Worm (Caenorhabditis elegans) whole organism, L4 larva: Measurements from ENCODE around the gene C43C3.4.

ENCODE experiments used
- D1046.2 ChIP-seq: fragments of 200-800 bp; sonication (Bioruptor generic); IDR thresholded peaks from 2 replicates; pipeline ENCODE4 v1.3.6; 2022; ENCODE audit warnings: missing genetic modification characterization, missing compliant biosample characterization
- Y48G9A.11 ChIP-seq: fragments of 200-800 bp; sonication (Bioruptor generic); IDR thresholded peaks from 2 replicates; pipeline ENCODE4 v1.3.6; 2022; ENCODE audit warnings: missing genetic modification reagents, missing genetic modification characterization, missing compliant biosample characterization
- Y5F2A.4 ChIP-seq: fragments of 200-800 bp; sonication (Bioruptor generic); optimal IDR thresholded peaks from 2 replicates; lab custom pipeline; 2018; ENCODE audit warnings: mild to moderate bottlenecking, missing genetic modification characterization, missing compliant biosample characterization
- Y75B8A.6 ChIP-seq: fragments of 200-800 bp; sonication (Bioruptor generic); IDR thresholded peaks from 2 replicates; pipeline ENCODE4 v1.3.6; 2022; ENCODE audit warnings: missing genetic modification reagents, missing genetic modification characterization, missing compliant biosample characterization
- ZK337.2 ChIP-seq: fragments of 200-800 bp; sonication (Bioruptor generic); IDR thresholded peaks from 2 replicates; pipeline ENCODE4 v1.3.6; 2022; ENCODE audit warnings: missing genetic modification reagents, missing genetic modification characterization, missing compliant biosample characterization
- aha-1 ChIP-seq: fragments of 150-350 bp; peaks from one replicate; lab custom pipeline; 2014; ENCODE audit warnings: missing biosample characterization, missing genetic modification characterization
- ama-1 ChIP-seq: fragments of 150-350 bp; optimal IDR thresholded peaks from 2 replicates; lab custom pipeline; 2014; ENCODE audit warnings: inconsistent platforms, mixed read lengths
- arid-1 ChIP-seq: fragments of 200-800 bp; sonication (Bioruptor generic); conservative IDR thresholded peaks from 2 replicates; pipeline ENCODE4 v1.3.6; 2022; ENCODE audit warnings: missing genetic modification reagents, missing genetic modification characterization, missing compliant biosample characterization
- ceh-20 ChIP-seq: fragments of 200-800 bp; sonication (Bioruptor generic); IDR thresholded peaks from 2 replicates; pipeline ENCODE4 v1.3.6; 2022; ENCODE audit warnings: missing genetic modification reagents, missing genetic modification characterization, missing compliant biosample characterization
- ces-1 ChIP-seq: fragments of 150-350 bp; sonication (generic microtip); optimal IDR thresholded peaks from 4 replicates; lab custom pipeline; 2014; ENCODE audit warnings: missing biosample characterization, missing genetic modification reagents, missing genetic modification characterization
- ctbp-1 ChIP-seq: fragments of 200-800 bp; sonication (Bioruptor generic); IDR thresholded peaks from 2 replicates; pipeline ENCODE4 v1.3.6; 2022; ENCODE audit warnings: missing genetic modification reagents, missing genetic modification characterization, missing compliant biosample characterization
- daf-16 ChIP-seq, 3 experiments: sonication (generic microtip); optimal IDR thresholded peaks; 2 replicates each; lab custom pipeline; 2016 to 2017; ENCODE audit warnings: missing genetic modification characterization in 3 of 3, missing genetic modification reagents in 3 of 3, mild to moderate bottlenecking in 2 of 3, missing compliant biosample characterization in 2 of 3, missing biosample characterization in 1 of 3, moderate library complexity in 1 of 3
- daf-8 ChIP-seq: fragments of 200-800 bp; sonication (Bioruptor generic); IDR thresholded peaks from 2 replicates; pipeline ENCODE4 v1.3.6; 2022; ENCODE audit warnings: missing genetic modification characterization, missing compliant biosample characterization
- dmd-6 ChIP-seq: fragments of 200-800 bp; sonication (Bioruptor generic); IDR thresholded peaks from 2 replicates; pipeline ENCODE4 v1.3.6; 2022; ENCODE audit warnings: missing genetic modification reagents, missing genetic modification characterization, missing compliant biosample characterization
- dmd-9 ChIP-seq: fragments of 200-800 bp; sonication (Bioruptor generic); IDR thresholded peaks from 2 replicates; pipeline ENCODE4 v1.3.6; 2022; ENCODE audit warnings: missing genetic modification reagents, missing genetic modification characterization, missing compliant biosample characterization
- fkh-10 ChIP-seq: fragments of 150-350 bp; optimal IDR thresholded peaks from 2 replicates; lab custom pipeline; 2014; ENCODE audit warnings: missing biosample characterization, missing genetic modification reagents, missing genetic modification characterization
- hlh-11 ChIP-seq: fragments of 200-800 bp; sonication (Bioruptor generic); optimal IDR thresholded peaks from 2 replicates; lab custom pipeline; 2018; ENCODE audit warnings: mild to moderate bottlenecking, missing genetic modification characterization, missing compliant biosample characterization
- hlh-30 ChIP-seq: sonication (generic microtip); optimal IDR thresholded peaks from 2 replicates; lab custom pipeline; 2017; ENCODE audit warnings: antibody characterized with exemption, mild to moderate bottlenecking, missing genetic modification characterization, missing compliant biosample characterization; ENCODE audit not compliant: insufficient read depth
- hmg-1.1 ChIP-seq: fragments of 200-800 bp; sonication (Bioruptor generic); IDR thresholded peaks from 2 replicates; pipeline ENCODE4 v1.3.6; 2022; ENCODE audit warnings: missing genetic modification reagents, missing genetic modification characterization, missing compliant biosample characterization
- lin-13 ChIP-seq: fragments of 150-350 bp; optimal IDR thresholded peaks from 2 replicates; lab custom pipeline; 2014; ENCODE audit warnings: missing biosample characterization, missing genetic modification reagents, missing genetic modification characterization
- madf-9 ChIP-seq: fragments of 200-800 bp; sonication (Bioruptor generic); conservative IDR thresholded peaks from 2 replicates; pipeline ENCODE4 v1.3.6; 2022; ENCODE audit warnings: missing genetic modification reagents, missing genetic modification characterization, missing compliant biosample characterization
- mdl-1 ChIP-seq, 2 experiments: fragments of 150-350 bp in 1 of 2; sonication (generic microtip) in 1 of 2; optimal IDR thresholded peaks; 2 replicates each; lab custom pipeline; 2014 to 2017; ENCODE audit warnings: missing biosample characterization in 2 of 2, missing genetic modification characterization in 2 of 2
- mep-1 ChIP-seq: fragments of 150-350 bp; sonication (generic microtip); optimal IDR thresholded peaks from 3 replicates; lab custom pipeline; 2014; ENCODE audit warnings: missing biosample characterization, missing genetic modification characterization
- mxl-3 ChIP-seq: fragments of 200-800 bp; sonication (Bioruptor generic); optimal IDR thresholded peaks from 2 replicates; lab custom pipeline; 2018; ENCODE audit warnings: mild to moderate bottlenecking, missing genetic modification characterization, missing compliant biosample characterization
- nhr-10 ChIP-seq: fragments of 150-350 bp; optimal IDR thresholded peaks from 2 replicates; lab custom pipeline; 2014; ENCODE audit warnings: missing biosample characterization, missing genetic modification characterization
- nhr-11 ChIP-seq: fragments of 150-350 bp; optimal IDR thresholded peaks from 2 replicates; lab custom pipeline; 2014; ENCODE audit warnings: missing biosample characterization, missing genetic modification characterization
- nhr-28 ChIP-seq: fragments of 150-350 bp; optimal IDR thresholded peaks from 2 replicates; lab custom pipeline; 2014; ENCODE audit warnings: missing biosample characterization, missing genetic modification characterization
- nhr-42 ChIP-seq: fragments of 200-800 bp; sonication (Bioruptor generic); IDR thresholded peaks from 2 replicates; pipeline ENCODE4 v1.3.6; 2022; ENCODE audit warnings: missing genetic modification characterization, missing compliant biosample characterization
- nhr-77 ChIP-seq: fragments of 150-350 bp; optimal IDR thresholded peaks from 2 replicates; lab custom pipeline; 2014; ENCODE audit warnings: missing biosample characterization, missing genetic modification characterization
- pha-4 ChIP-seq, 2 experiments: fragments of 150-350 bp in 1 of 2; fragments of 200-800 bp in 1 of 2; sonication (Bioruptor generic) in 1 of 2; IDR thresholded peaks in 1 of 2; optimal IDR thresholded peaks in 1 of 2; 2 replicates each; pipeline versions ENCODE4 v1.3.6 to Lab custom; 2014 to 2022; ENCODE audit warnings: missing genetic modification characterization in 2 of 2, missing genetic modification reagents in 2 of 2, missing biosample characterization in 1 of 2, missing compliant biosample characterization in 1 of 2
- pqm-1 ChIP-seq: sonication (generic microtip); optimal IDR thresholded peaks from 2 replicates; lab custom pipeline; 2017; ENCODE audit warnings: missing biosample characterization, missing genetic modification characterization
- rbr-2 ChIP-seq: sonication (generic microtip); optimal IDR thresholded peaks from 2 replicates; lab custom pipeline; 2016; ENCODE audit warnings: missing genotype, missing genetic modification characterization, missing compliant biosample characterization
- saeg-2 ChIP-seq: fragments of 200-800 bp; sonication (Bioruptor generic); IDR thresholded peaks from 2 replicates; pipeline ENCODE4 v1.3.6; 2022; ENCODE audit warnings: missing genetic modification reagents, missing genetic modification characterization, missing compliant biosample characterization
- sdz-12 ChIP-seq: fragments of 200-800 bp; sonication (Bioruptor generic); optimal IDR thresholded peaks from 2 replicates; lab custom pipeline; 2018; ENCODE audit warnings: mild to moderate bottlenecking, missing genetic modification characterization, missing compliant biosample characterization
- set-16 ChIP-seq: fragments of 200-800 bp; sonication (Bioruptor generic); IDR thresholded peaks from 2 replicates; pipeline ENCODE4 v1.3.6; 2022; ENCODE audit warnings: missing genetic modification reagents, missing genetic modification characterization, missing compliant biosample characterization
- snpc-4 ChIP-seq: fragments of 150-350 bp; optimal IDR thresholded peaks from 2 replicates; lab custom pipeline; 2014; ENCODE audit warnings: missing biosample characterization, missing genetic modification characterization
- spr-1 ChIP-seq: sonication (generic microtip); optimal IDR thresholded peaks from 2 replicates; lab custom pipeline; 2016; ENCODE audit warnings: mild to moderate bottlenecking, missing genetic modification characterization, missing compliant biosample characterization
- spr-3 ChIP-seq: fragments of 200-800 bp; sonication (Bioruptor generic); optimal IDR thresholded peaks from 2 replicates; lab custom pipeline; 2018; ENCODE audit warnings: mild to moderate bottlenecking, missing genetic modification characterization, missing compliant biosample characterization
- tra-1 ChIP-seq: fragments of 200-800 bp; sonication (Bioruptor generic); IDR thresholded peaks from 2 replicates; pipeline ENCODE4 v1.3.6; 2022; ENCODE audit warnings: missing genetic modification reagents, missing genetic modification characterization, missing compliant biosample characterization
- unc-62 ChIP-seq, 3 experiments: fragments of 150-350 bp in 1 of 3; sonication (generic microtip); optimal IDR thresholded peaks in 2 of 3; peaks in 1 of 3; 1 replicate in 1 of 3; 2 replicates in 2 of 3; lab custom pipeline; 2014 to 2017; ENCODE audit warnings: missing biosample characterization in 3 of 3, missing genetic modification characterization in 3 of 3, missing genetic modification reagents in 3 of 3, missing genotype in 1 of 3
- zag-1 ChIP-seq: fragments of 150-350 bp; optimal IDR thresholded peaks from 2 replicates; lab custom pipeline; 2014; ENCODE audit warnings: missing biosample characterization, missing genetic modification characterization
- zfp-3 ChIP-seq: fragments of 200-800 bp; sonication (Bioruptor generic); conservative IDR thresholded peaks from 2 replicates; pipeline ENCODE4 v1.3.6; 2022; ENCODE audit warnings: missing genetic modification reagents, missing genetic modification characterization, missing compliant biosample characterization
- zip-2 ChIP-seq: fragments of 150-350 bp; optimal IDR thresholded peaks from 2 replicates; lab custom pipeline; 2014; ENCODE audit warnings: missing biosample characterization, missing genetic modification characterization
- ztf-7 ChIP-seq: fragments of 150-350 bp; optimal IDR thresholded peaks from 2 replicates; lab custom pipeline; 2014; ENCODE audit warnings: missing biosample characterization, missing genetic modification characterization

Gene C43C3.4

ce11 chrX:9676009-9676408 is 1.3 kb upstream of the C43C3.4 start (continued):
- TF ChIP-seq lin-13 (GFP tag; lab: Kevin White, UChicago) = no peak

DNA sequence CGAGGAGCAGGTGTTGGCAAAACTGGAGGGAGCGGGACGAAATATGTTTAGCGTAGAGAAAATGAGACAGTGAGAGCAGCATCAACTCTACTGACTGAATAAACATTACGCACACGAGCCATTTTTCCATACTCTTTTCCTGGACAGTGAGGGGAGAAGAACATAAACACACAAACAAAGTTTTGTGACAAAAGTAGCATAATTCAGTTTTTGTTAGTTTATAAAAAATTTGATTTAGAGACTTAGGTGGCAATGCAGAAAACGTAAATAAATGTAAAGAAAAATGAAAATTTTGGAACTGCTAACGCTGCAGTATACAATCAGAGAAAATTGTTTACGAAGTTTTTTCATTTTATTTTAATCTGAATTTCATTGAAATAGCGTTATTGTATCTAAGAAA is 1.5 kb downstream of the C43C3.4 start:
- no peak for TF ChIP-seq tra-1 (GFP tag; lab: Robert Waterston, UW)
- TF ChIP-seq nhr-28 (tag; lab: Kevin White, UChicago) = peak; percentile 30
- no peak for TF ChIP-seq zfp-3 (GFP tag; lab: Robert Waterston, UW)
- TF ChIP-seq sdz-12 (GFP tag; lab: Kevin White, UChicago) = no peak
- TF ChIP-seq zip-2 (tag; lab: Kevin White, UChicago) = no peak
- peak; percentile 32 for TF ChIP-seq hlh-30 (tag; lab: Kevin White, UChicago)
- TF ChIP-seq saeg-2 = no peak
- TF ChIP-seq mxl-3 (GFP tag; lab: Kevin White, UChicago) = no peak
- no peak for TF ChIP-seq ceh-20 (GFP tag; lab: Robert Waterston, UW)
- TF ChIP-seq unc-62 (GFP tag; optimal IDR thresholded peaks at IDR 0.05 in 1 of 2; lab: Kevin White, UChicago) = peak in 1 of 2 experiments; percentile 83
- TF ChIP-seq unc-62 (tag; optimal IDR thresholded peaks at IDR 0.05; lab: Kevin White, UChicago) = no peak
- TF ChIP-seq daf-16 (GFP tag; optimal IDR thresholded peaks at IDR 0.05; lab: Kevin White, UChicago) = no peak
- peak; percentile 64 for TF ChIP-seq daf-16 (tag; optimal IDR thresholded peaks at IDR 0.05; lab: Kevin White, UChicago)

- TF ChIP-seq daf-16 (GFP tag; optimal IDR thresholded peaks at IDR 0.05; lab: Kevin White, UChicago) (peak in 1 of 2 experiments; percentile 45), daf-16 (tag; optimal IDR thresholded peaks at IDR 0.05; lab: Kevin White, UChicago) (no peak), mxl-3 (GFP tag; lab: Kevin White, UChicago) (peak; percentile 5), hmg-1.1 (GFP tag; lab: Robert Waterston, UW) (peak; percentile 52; the same call in 1 of the 2 replicates), unc-62 (GFP tag; optimal IDR thresholded peaks at IDR 0.05 in 1 of 2; lab: Kevin White, UChicago) (peak in 1 of 2 experiments; percentile 32), unc-62 (tag; optimal IDR thresholded peaks at IDR 0.05; lab: Kevin White, UChicago) (no peak), rbr-2 (tag; lab: Kevin White, UChicago) (peak; percentile 74), daf-8 (GFP tag; lab: Robert Waterston, UW) (no peak), mep-1 (peak; percentile 64), zag-1 (tag; lab: Kevin White, UChicago) (no peak), set-16 (GFP tag; lab: Robert Waterston, UW) (peak; percentile 64), pqm-1 (tag; lab: Kevin White, UChicago) (no peak), spr-1 (tag; lab: Kevin White, UChicago) (no peak), aha-1 (tag; lab: Kevin White, UChicago) (peak; percentile 98), hlh-11 (tag; lab: Kevin White, UChicago) (peak; percentile 26), fkh-10 (GFP tag; lab: Kevin White, UChicago) (peak; percentile 59), nhr-77 (no peak), nhr-10 (tag; lab: Kevin White, UChicago) (no peak), mdl-1 (tag; optimal IDR thresholded peaks at IDR 0.05; lab: Kevin White, UChicago) (peak; percentile 2 to 69), snpc-4 (tag; lab: Kevin White, UChicago) (no peak), nhr-11 (tag; lab: Kevin White, UChicago) (peak; percentile 25), ZK337.2 (no peak), dmd-9 (GFP tag; lab: Robert Waterston, UW) (no peak), Y48G9A.11 (GFP tag; lab: Robert Waterston, UW) (no peak), pha-4 (GFP tag; IDR thresholded peaks at IDR 0.05; lab: Robert Waterston, UW) (no peak), pha-4 (tag; optimal IDR thresholded peaks at IDR 0.05; lab: Kevin White, UChicago) (no peak)
Observed at ce11 chrX:9668554-9668953, 6.1 kb downstream of the C43C3.4 start, which contains the start of gene T14B1.1. Gene T14B1.1 (minus strand): TSS chrX:9668723.

- TF ChIP-seq ces-1 (GFP tag; lab: Kevin White, UChicago) (no peak), dmd-9 (GFP tag; lab: Robert Waterston, UW) (no peak), rbr-2 (tag; lab: Kevin White, UChicago) (no peak), arid-1 (GFP tag; lab: Robert Waterston, UW) (no peak), hlh-11 (tag; lab: Kevin White, UChicago) (peak; percentile 43), Y5F2A.4 (GFP tag; lab: Kevin White, UChicago) (no peak), sdz-12 (GFP tag; lab: Kevin White, UChicago) (no peak), ama-1 (no peak), Y75B8A.6 (GFP tag; lab: Robert Waterston, UW) (no peak), nhr-42 (GFP tag; lab: Robert Waterston, UW) (no peak), dmd-6 (0 out of 2 replicates have a peak, but pooled peaks have one; percentile 13), Y48G9A.11 (GFP tag; lab: Robert Waterston, UW) (no peak), madf-9 (GFP tag; lab: Robert Waterston, UW) (no peak), ctbp-1 (GFP tag; lab: Robert Waterston, UW) (no peak), D1046.2 (GFP tag; lab: Robert Waterston, UW) (no peak), spr-3 (no peak), ztf-7 (tag; lab: Kevin White, UChicago) (no peak)
Observed at ce11 chrX:9667391-9667790, 7.3 kb downstream of the C43C3.4 start.
